Fruit fly (Drosophila melanogaster) whole organism, embryonic: ENCODE measurements around the gene Ugt37D1.

Experiments
- Atf-2 ChIP-seq: fragments of 200-800 bp; sonication (Bioruptor generic); optimal IDR thresholded peaks from 2 replicates; lab custom pipeline; 2016; ENCODE audit warnings: missing biosample characterization, missing genetic modification characterization
- Bdp1 ChIP-seq: fragments of 200-800 bp; sonication (Bioruptor generic); optimal IDR thresholded peaks from 3 replicates; lab custom pipeline; 2016; ENCODE audit warnings: missing biosample characterization, missing genetic modification characterization
- CG10321 ChIP-seq: fragments of 200-800 bp; sonication (Bioruptor generic); IDR thresholded peaks from 2 replicates; pipeline ENCODE4 v1.3.6; 2022; ENCODE audit warnings: missing biosample characterization, missing genetic modification characterization
- CG10543 ChIP-seq: fragments of 200-800 bp; sonication (Bioruptor generic); optimal IDR thresholded peaks from 3 replicates; lab custom pipeline; 2017; ENCODE audit warnings: missing biosample characterization, mild to moderate bottlenecking, missing genetic modification characterization, moderate library complexity
- CG10959 ChIP-seq: fragments of 200-800 bp; sonication (Bioruptor generic); IDR thresholded peaks from 2 replicates; pipeline ENCODE4 v1.3.6; 2022; ENCODE audit warnings: missing biosample characterization, missing genetic modification characterization
- CG11695 ChIP-seq: fragments of 200-800 bp; sonication (Bioruptor generic); IDR thresholded peaks from 3 replicates; pipeline ENCODE4 v1.3.6; 2022; ENCODE audit warnings: missing biosample characterization, missing genetic modification characterization
- CG12155 ChIP-seq: fragments of 200-800 bp; sonication (Bioruptor generic); optimal IDR thresholded peaks from 3 replicates; lab custom pipeline; 2016; ENCODE audit warnings: missing biosample characterization, missing genetic modification characterization
- CG12769 ChIP-seq: fragments of 200-800 bp; sonication (Bioruptor generic); optimal IDR thresholded peaks from 2 replicates; lab custom pipeline; 2019; ENCODE audit warnings: missing biosample characterization, mild to moderate bottlenecking, missing genetic modification characterization, moderate library complexity
- CG13894 ChIP-seq: fragments of 200-800 bp; sonication (Bioruptor generic); optimal IDR thresholded peaks from 3 replicates; lab custom pipeline; 2018; ENCODE audit warnings: missing biosample characterization, mild to moderate bottlenecking, missing genetic modification characterization, moderate library complexity
- CG14014 ChIP-seq: fragments of 200-800 bp; sonication (Bioruptor generic); IDR thresholded peaks from 2 replicates; pipeline ENCODE4 v1.3.6; 2022; ENCODE audit warnings: missing biosample characterization, missing genetic modification characterization
- CG1832 ChIP-seq: fragments of 200-800 bp; sonication (Bioruptor generic); optimal IDR thresholded peaks from 2 replicates; lab custom pipeline; 2017; ENCODE audit warnings: missing biosample characterization, mild to moderate bottlenecking, missing genetic modification characterization, inconsistent platforms
- CG18476 ChIP-seq: fragments of 200-800 bp; sonication (Bioruptor generic); optimal IDR thresholded peaks from 2 replicates; lab custom pipeline; 2016; ENCODE audit warnings: missing biosample characterization, mild to moderate bottlenecking, missing genetic modification characterization
- CG30020 ChIP-seq: fragments of 200-800 bp; optimal IDR thresholded peaks from 2 replicates; lab custom pipeline; 2019; ENCODE audit warnings: missing biosample characterization, mild to moderate bottlenecking, missing genetic modification characterization, moderate library complexity
- CG7839 ChIP-seq: fragments of 200-800 bp; sonication (Bioruptor generic); optimal IDR thresholded peaks from 3 replicates; lab custom pipeline; 2018; ENCODE audit warnings: missing biosample characterization, mild to moderate bottlenecking, missing genetic modification characterization, moderate library complexity
- CG8290 ChIP-seq, 3 experiments: fragments of 200-800 bp; sonication (Bioruptor generic); optimal IDR thresholded peaks; 2 replicates each; lab custom pipeline; 2016 to 2019; ENCODE audit warnings: missing biosample characterization in 3 of 3, missing genetic modification characterization in 3 of 3, mild to moderate bottlenecking in 2 of 3, moderate library complexity in 1 of 3
- CG8478 ChIP-seq: fragments of >200 bp; optimal IDR thresholded peaks from 2 replicates; lab custom pipeline; 2018
- CG9797 ChIP-seq: fragments of 200-800 bp; sonication (Bioruptor generic); optimal IDR thresholded peaks from 3 replicates; lab custom pipeline; 2018; ENCODE audit warnings: missing biosample characterization, mild to moderate bottlenecking, missing genetic modification characterization
- Ets65A ChIP-seq: fragments of 200-800 bp; sonication (Bioruptor generic); peaks from one replicate; lab custom pipeline; 2016; ENCODE audit warnings: missing biosample characterization, missing genetic modification characterization
- HLH3B ChIP-seq: fragments of 200-800 bp; sonication (Bioruptor generic); IDR thresholded peaks from 2 replicates; pipeline ENCODE4 v1.3.6; 2022; ENCODE audit warnings: missing biosample characterization, missing genetic modification characterization
- Hr78 ChIP-seq, 2 experiments: fragments of 200-800 bp in 1 of 2; fragments of >200 bp in 1 of 2; sonication (Bioruptor generic) in 1 of 2; optimal IDR thresholded peaks; 2 replicates each; lab custom pipeline; 2017 to 2019; ENCODE audit warnings: missing biosample characterization in 2 of 2, missing genetic modification characterization in 2 of 2, mild to moderate bottlenecking in 1 of 2, moderate library complexity in 1 of 2
- Med ChIP-seq: fragments of 200-800 bp; sonication (Bioruptor generic); peaks from one replicate; lab custom pipeline; 2016; ENCODE audit warnings: missing biosample characterization, missing genetic modification characterization, mild to moderate bottlenecking, inconsistent platforms, moderate library complexity
- Mes4 ChIP-seq: fragments of 200-800 bp; sonication (Bioruptor generic); optimal IDR thresholded peaks from 2 replicates; lab custom pipeline; 2016; ENCODE audit warnings: missing biosample characterization, missing genetic modification characterization
- Ptx1 ChIP-seq: fragments of 200-800 bp; sonication (Bioruptor generic); IDR thresholded peaks from 2 replicates; pipeline ENCODE4 v1.3.6; 2022; ENCODE audit warnings: missing biosample characterization, missing genetic modification characterization
- Rfx ChIP-seq: fragments of 200-800 bp; sonication (Bioruptor generic); IDR thresholded peaks from 2 replicates; pipeline ENCODE4 v1.3.6; 2022; ENCODE audit warnings: missing biosample characterization, missing genetic modification characterization
- Usf ChIP-seq: fragments of 200-800 bp; sonication (Bioruptor generic); optimal IDR thresholded peaks from 2 replicates; lab custom pipeline; 2017; ENCODE audit warnings: missing genotype, missing biosample characterization, missing genetic modification characterization
- Xbp1 ChIP-seq: fragments of 200-800 bp; sonication (Bioruptor generic); optimal IDR thresholded peaks from 3 replicates; lab custom pipeline; 2016; ENCODE audit warnings: missing biosample characterization, mild to moderate bottlenecking, missing genetic modification characterization
- ci ChIP-seq: fragments of 200-800 bp; sonication (Bioruptor generic); IDR thresholded peaks from 3 replicates; pipeline ENCODE4 v1.3.6; 2022; ENCODE audit warnings: missing biosample characterization, missing genetic modification characterization
- ewg ChIP-seq: fragments of 200-800 bp; sonication (Bioruptor generic); optimal IDR thresholded peaks from 3 replicates; lab custom pipeline; 2017; ENCODE audit warnings: mild to moderate bottlenecking, missing biosample characterization, missing genetic modification reagents, missing genetic modification characterization
- fd102C ChIP-seq: fragments of 200-800 bp; sonication (Bioruptor generic); optimal IDR thresholded peaks from 2 replicates; lab custom pipeline; 2018; ENCODE audit warnings: missing biosample characterization, mild to moderate bottlenecking, missing genetic modification characterization, moderate library complexity
- fd64A ChIP-seq: fragments of 200-800 bp; sonication (Bioruptor generic); optimal IDR thresholded peaks from 3 replicates; lab custom pipeline; 2018; ENCODE audit warnings: missing biosample characterization, mild to moderate bottlenecking, missing genetic modification characterization
- fru ChIP-seq: fragments of >200 bp; optimal IDR thresholded peaks from 2 replicates; lab custom pipeline; 2017
- knrl ChIP-seq: fragments of 200-800 bp; sonication (Bioruptor generic); IDR thresholded peaks from 3 replicates; pipeline ENCODE4 v1.3.6; 2022; ENCODE audit warnings: missing biosample characterization, missing genetic modification characterization; ENCODE audit not compliant: partially characterized antibody
- lmd ChIP-seq: fragments of 200-800 bp; sonication (Bioruptor generic); IDR thresholded peaks from 2 replicates; pipeline ENCODE4 v1.3.6; 2022; ENCODE audit warnings: missing biosample characterization, missing genetic modification characterization
- lola ChIP-seq, 3 experiments: fragments of >200 bp in 2 of 3; fragments of 200-800 bp in 1 of 3; sonication (Bioruptor generic) in 1 of 3; optimal IDR thresholded peaks; 2 replicates each; lab custom pipeline; 2017 to 2019; ENCODE audit warnings: missing biosample characterization in 3 of 3, missing genetic modification characterization in 3 of 3, mild to moderate bottlenecking in 1 of 3, moderate library complexity in 1 of 3
- p53 ChIP-seq: fragments of 200-800 bp; sonication (Bioruptor generic); optimal IDR thresholded peaks from 2 replicates; lab custom pipeline; 2016; ENCODE audit warnings: missing biosample characterization, missing genetic modification characterization
- phol ChIP-seq: fragments of 200-800 bp; sonication (Bioruptor generic); optimal IDR thresholded peaks from 3 replicates; lab custom pipeline; 2018; ENCODE audit warnings: missing biosample characterization, mild to moderate bottlenecking, missing genetic modification characterization, moderate library complexity
- sd ChIP-seq: fragments of 200-800 bp; sonication (Bioruptor generic); optimal IDR thresholded peaks from 3 replicates; lab custom pipeline; 2018; ENCODE audit warnings: missing biosample characterization, mild to moderate bottlenecking, missing genetic modification characterization, moderate library complexity
- slbo ChIP-seq: fragments of 200-800 bp; sonication (Bioruptor generic); IDR thresholded peaks from 2 replicates; pipeline ENCODE4 v1.3.6; 2022; ENCODE audit warnings: missing biosample characterization, missing genetic modification characterization
- stwl ChIP-seq: fragments of 200-800 bp; sonication (Bioruptor generic); optimal IDR thresholded peaks from 3 replicates; lab custom pipeline; 2018; ENCODE audit warnings: missing biosample characterization, mild to moderate bottlenecking, missing genetic modification characterization, moderate library complexity
- trem ChIP-seq: fragments of 200-800 bp; optimal IDR thresholded peaks from 3 replicates; lab custom pipeline; 2019; ENCODE audit warnings: missing biosample characterization, mild to moderate bottlenecking, missing genetic modification characterization, moderate library complexity

The Ugt37D1 gene

DNA sequence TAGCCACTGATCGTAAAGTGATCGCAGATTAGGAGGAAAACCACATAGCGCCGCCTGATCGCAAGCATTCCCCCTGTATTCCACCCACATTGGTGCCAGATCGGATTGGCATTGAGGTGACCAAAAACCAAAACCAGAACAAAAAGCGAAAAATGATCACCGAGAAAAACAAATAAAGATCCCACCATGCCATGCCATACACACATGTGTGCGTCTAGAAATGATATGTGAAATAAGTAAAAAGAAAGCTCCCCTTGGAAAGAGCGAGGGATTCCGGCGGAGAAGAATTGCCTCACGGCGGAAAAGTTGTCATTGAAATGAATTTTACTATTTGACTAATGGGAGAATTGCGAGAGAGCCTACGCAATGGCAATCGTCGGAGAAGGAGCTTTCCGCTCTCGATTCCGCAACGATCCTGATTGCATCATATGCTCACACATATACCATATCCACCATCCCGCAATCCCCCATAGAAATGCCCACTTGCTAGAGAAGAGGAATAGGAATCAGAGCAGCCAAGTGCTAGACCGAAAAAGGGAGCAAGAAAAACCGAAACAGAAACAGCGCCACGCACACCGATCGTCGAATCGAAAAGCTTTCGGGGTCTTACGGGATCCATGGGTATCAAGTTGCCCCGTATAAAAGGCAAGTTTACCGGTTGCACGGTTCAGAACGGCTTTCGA, 32.6 kb upstream of the Ugt37D1 start, which contains the start of gene Mhc (continued):
- TF ChIP-seq CG18476 (no peak), trem (tag; lab: Kevin White, UChicago) (peak; percentile 20), sd (tag; lab: Kevin White, UChicago) (peak; percentile 71), fd102C (GFP tag; lab: Kevin White, UChicago) (no peak)

DNA sequence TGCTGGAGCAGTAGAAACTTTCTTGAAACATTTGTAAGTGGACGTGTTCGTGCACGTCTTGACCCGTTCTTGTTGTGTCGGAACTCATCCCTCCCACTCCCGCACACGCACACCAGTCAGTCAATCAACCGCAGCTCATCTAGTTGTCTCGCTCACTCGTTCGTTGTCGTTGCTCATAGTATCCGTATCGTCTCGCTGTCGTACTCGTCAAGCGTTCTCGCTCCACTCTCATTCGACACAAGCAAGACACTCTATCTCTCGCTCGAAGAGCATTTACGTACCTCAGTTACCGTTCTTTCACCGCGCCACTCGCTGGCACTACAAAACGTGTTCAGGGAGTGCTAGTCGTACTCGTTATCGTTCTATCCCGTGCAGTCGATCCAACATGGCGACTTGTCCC, 11.3 kb upstream of the Ugt37D1 start:
- peak; percentile 49 for TF ChIP-seq phol
- no peak for TF ChIP-seq CG10543 (GFP tag; lab: Kevin White, UChicago)
- TF ChIP-seq CG8478, result peak; percentile 73
- TF ChIP-seq HLH3B (GFP tag; lab: Robert Waterston, UW), result no peak
- TF ChIP-seq CG12155 (GFP tag; lab: Kevin White, UChicago), result peak; percentile 90
- 0 out of 3 replicates have a peak, but pooled peaks have one; percentile 19 for TF ChIP-seq knrl (GFP tag; lab: Robert Waterston, UW)
- TF ChIP-seq Bdp1 (GFP tag; lab: Kevin White, UChicago), result no peak
- 0 out of 3 replicates have a peak, but pooled peaks have one; percentile 19 for TF ChIP-seq ci (GFP tag; lab: Robert Waterston, UW)
- 0 out of 3 replicates have a peak, but pooled peaks have one; percentile 15 for TF ChIP-seq CG11695 (GFP tag; lab: Robert Waterston, UW)
- TF ChIP-seq Rfx (GFP tag; lab: Robert Waterston, UW), result 0 out of 2 replicates have a peak, but pooled peaks have one; percentile 7
- TF ChIP-seq stwl (tag; lab: Kevin White, UChicago), result peak; percentile 85
- peak; percentile 66 for TF ChIP-seq Ets65A
- TF ChIP-seq fd64A (GFP tag; lab: Kevin White, UChicago), result no peak
- peak; percentile 77 for TF ChIP-seq CG10321
- TF ChIP-seq Xbp1, result no peak
- TF ChIP-seq CG8290 (GFP tag; optimal IDR thresholded peaks at IDR 0.05; lab: Kevin White, UChicago), result peak; percentile 85
- TF ChIP-seq CG8290 (tag; optimal IDR thresholded peaks at IDR 0.05; lab: Kevin White, UChicago), result peak in 1 of 2 experiments; percentile 38
- 0 out of 2 replicates have a peak, but pooled peaks have one; percentile 9 for TF ChIP-seq slbo (GFP tag; lab: Robert Waterston, UW)
- TF ChIP-seq p53 (GFP tag; lab: Kevin White, UChicago), result peak; percentile 98
- no peak for TF ChIP-seq CG9797 (GFP tag; lab: Kevin White, UChicago)
- peak; percentile 30 for TF ChIP-seq CG1832 (GFP tag; lab: Kevin White, UChicago)
- TF ChIP-seq Usf, result no peak
- TF ChIP-seq Med (GFP tag; lab: Kevin White, UChicago), result peak; percentile 10
- peak; percentile 52 for TF ChIP-seq fru (lab: Kevin White, UChicago)
- TF ChIP-seq Atf-2 (GFP tag; lab: Kevin White, UChicago), result no peak
- TF ChIP-seq lola (GFP tag; optimal IDR thresholded peaks at IDR 0.05; lab: Kevin White, UChicago), result no peak

DNA sequence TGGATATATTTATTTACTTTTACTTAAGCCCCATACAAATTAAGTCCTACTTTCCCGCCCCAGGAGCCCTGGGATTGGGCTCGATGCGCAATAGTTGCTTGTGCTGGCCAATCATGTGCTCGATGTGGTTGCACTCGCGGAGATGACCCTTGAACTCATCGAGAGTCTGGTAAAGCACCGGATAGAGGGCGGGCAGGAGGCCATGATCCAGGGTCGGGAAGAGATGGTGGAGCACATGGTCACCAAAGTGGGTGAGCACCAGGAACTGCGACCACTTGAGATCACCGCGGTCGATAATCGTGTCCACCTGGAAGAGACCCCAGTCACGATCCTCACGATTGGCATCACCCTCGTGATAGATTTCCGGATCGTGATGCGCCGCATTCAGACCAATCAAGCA, 9.9 kb upstream of the Ugt37D1 start:
- TF ChIP-seq Rfx (GFP tag; lab: Robert Waterston, UW) (0 out of 2 replicates have a peak, but pooled peaks have one; percentile 7), ewg (GFP tag; lab: Kevin White, UChicago) (no peak), CG10959 (GFP tag; lab: Robert Waterston, UW) (0 out of 2 replicates have a peak, but pooled peaks have one; percentile 18), Hr78 (GFP tag; optimal IDR thresholded peaks at IDR 0.05; lab: Kevin White, UChicago) (peak in 1 of 2 experiments; percentile 67), CG14014 (0 out of 2 replicates have a peak, but pooled peaks have one; percentile 7), CG7839 (tag; lab: Kevin White, UChicago) (no peak), CG13894 (tag; lab: Kevin White, UChicago) (no peak), lmd (GFP tag; lab: Robert Waterston, UW) (no peak), CG30020 (tag; lab: Kevin White, UChicago) (no peak), CG12769 (tag; lab: Kevin White, UChicago) (peak; percentile 82), Mes4 (GFP tag; lab: Kevin White, UChicago) (no peak), Ptx1 (GFP tag; lab: Robert Waterston, UW) (no peak)
